Fruit fly (Drosophila melanogaster): ENCODE measurements around the gene SLIRP2.

Gene SLIRP2

DNA sequence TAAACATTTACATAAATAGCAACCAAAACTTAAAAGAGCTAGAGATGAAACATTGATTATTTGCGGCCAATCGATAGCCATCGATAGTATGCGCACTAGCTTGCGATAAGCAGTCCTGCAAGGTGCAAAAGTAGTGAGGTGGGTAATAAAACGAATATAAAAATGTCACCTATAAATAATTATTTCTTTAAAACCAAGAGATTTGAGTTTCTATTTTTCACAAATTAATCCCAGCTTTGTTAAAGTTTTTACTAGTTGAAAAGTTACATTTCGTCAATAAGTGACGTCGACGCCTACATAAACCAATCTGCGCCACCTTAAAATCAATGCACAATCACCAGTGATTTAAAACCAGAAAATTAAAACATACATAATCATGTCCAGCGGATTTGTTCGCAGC, at the start of gene SLIRP2, which contains the start of gene Mkk4:
Gene SLIRP2 (plus strand): TSS at position 344 of the 400 bp plus-strand sequence.
Gene Mkk4 (minus strand): TSS at position 56 of the 400 bp plus-strand sequence.
- TF ChIP-seq CG8301 (tag; optimal IDR thresholded peaks at IDR 0.05) (peak; percentile 99), CG17806 (tag; optimal IDR thresholded peaks at IDR 0.05) (peak; percentile 99), D1 (tag; optimal IDR thresholded peaks at IDR 0.05) (no peak), CG15710 (tag; optimal IDR thresholded peaks at IDR 0.05) (peak; percentile 99), Pif1B (GFP tag; optimal IDR thresholded peaks at IDR 0.05) (peak; percentile 99), CG9948 (tag; optimal IDR thresholded peaks at IDR 0.05) (peak; percentile 98), CG4496 (GFP tag; IDR thresholded peaks at IDR 0.05) (peak; percentile 99), EcR (GFP tag; optimal IDR thresholded peaks at IDR 0.05) (peak; percentile 50), CG14655 (GFP tag; optimal IDR thresholded peaks at IDR 0.05) (peak; percentile 99), CG12605 (GFP tag; IDR thresholded peaks at IDR 0.05) (peak; percentile 98), CG13204 (GFP tag; optimal IDR thresholded peaks at IDR 0.05) (no peak), gl (tag; optimal IDR thresholded peaks at IDR 0.05) (peak; percentile 93), Pif1A (GFP tag; optimal IDR thresholded peaks at IDR 0.05) (peak; percentile 99), CG34367 (tag; optimal IDR thresholded peaks at IDR 0.05) (peak; percentile 99), CG8159 (tag; optimal IDR thresholded peaks at IDR 0.05) (peak; percentile 99), rn (GFP tag; IDR thresholded peaks at IDR 0.05) (peak; percentile 97), CG10348 (GFP tag; IDR thresholded peaks at IDR 0.05) (peak; percentile 93), Ets98B (GFP tag; IDR thresholded peaks at IDR 0.05) (peak; percentile 99), Snoo (tag; optimal IDR thresholded peaks at IDR 0.05) (peak; percentile 97), CG32121 (GFP tag; IDR thresholded peaks at IDR 0.05) (peak; percentile 98), fd96Ca (GFP tag; IDR thresholded peaks at IDR 0.05) (peak; percentile 99)

- TF ChIP-seq CG32121 (GFP tag; IDR thresholded peaks at IDR 0.05), result no peak
- TF ChIP-seq gl (tag; optimal IDR thresholded peaks at IDR 0.05), result no peak
- no peak for TF ChIP-seq CG13204 (GFP tag; optimal IDR thresholded peaks at IDR 0.05)
- TF ChIP-seq CG34367 (tag; optimal IDR thresholded peaks at IDR 0.05), result no peak
- no peak for TF ChIP-seq rn (GFP tag; IDR thresholded peaks at IDR 0.05)
- TF ChIP-seq CG9948 (tag; optimal IDR thresholded peaks at IDR 0.05), result no peak
- no peak for TF ChIP-seq Snoo (tag; optimal IDR thresholded peaks at IDR 0.05)
- no peak for TF ChIP-seq CG17806 (tag; optimal IDR thresholded peaks at IDR 0.05)
- no peak for TF ChIP-seq CG8159 (tag; optimal IDR thresholded peaks at IDR 0.05)
- TF ChIP-seq Pif1A (GFP tag; optimal IDR thresholded peaks at IDR 0.05), result no peak
- TF ChIP-seq CG10348 (GFP tag; IDR thresholded peaks at IDR 0.05), result no peak
- TF ChIP-seq CG4496 (GFP tag; IDR thresholded peaks at IDR 0.05), result no peak
- no peak for TF ChIP-seq CG14655 (GFP tag; optimal IDR thresholded peaks at IDR 0.05)
- no peak for TF ChIP-seq fd96Ca (GFP tag; IDR thresholded peaks at IDR 0.05)
- no peak for TF ChIP-seq Pif1B (GFP tag; optimal IDR thresholded peaks at IDR 0.05)
- TF ChIP-seq Ets98B (GFP tag; IDR thresholded peaks at IDR 0.05), result no peak
- no peak for TF ChIP-seq CG12605 (GFP tag; IDR thresholded peaks at IDR 0.05)
- no peak for TF ChIP-seq D1 (tag; optimal IDR thresholded peaks at IDR 0.05)
Measured at dm6 chr3R:8616149-8616548, 34.7 kb upstream of the SLIRP2 start.

dm6 chr3R:8619089-8619488, 31.8 kb upstream of the SLIRP2 start:
- TF ChIP-seq CG15710 (tag; optimal IDR thresholded peaks at IDR 0.05) (no peak), EcR (GFP tag; optimal IDR thresholded peaks at IDR 0.05) (no peak), CG14655 (GFP tag; optimal IDR thresholded peaks at IDR 0.05) (no peak), CG10348 (GFP tag; IDR thresholded peaks at IDR 0.05) (no peak), CG8159 (tag; optimal IDR thresholded peaks at IDR 0.05) (no peak), fd96Ca (GFP tag; IDR thresholded peaks at IDR 0.05) (no peak), CG12605 (GFP tag; IDR thresholded peaks at IDR 0.05) (no peak), gl (tag; optimal IDR thresholded peaks at IDR 0.05) (no peak), Pif1B (GFP tag; optimal IDR thresholded peaks at IDR 0.05) (no peak), CG8301 (tag; optimal IDR thresholded peaks at IDR 0.05) (no peak), CG17806 (tag; optimal IDR thresholded peaks at IDR 0.05) (no peak), CG34367 (tag; optimal IDR thresholded peaks at IDR 0.05) (no peak), CG32121 (GFP tag; IDR thresholded peaks at IDR 0.05) (no peak), Snoo (tag; optimal IDR thresholded peaks at IDR 0.05) (no peak), CG9948 (tag; optimal IDR thresholded peaks at IDR 0.05) (no peak)

DNA sequence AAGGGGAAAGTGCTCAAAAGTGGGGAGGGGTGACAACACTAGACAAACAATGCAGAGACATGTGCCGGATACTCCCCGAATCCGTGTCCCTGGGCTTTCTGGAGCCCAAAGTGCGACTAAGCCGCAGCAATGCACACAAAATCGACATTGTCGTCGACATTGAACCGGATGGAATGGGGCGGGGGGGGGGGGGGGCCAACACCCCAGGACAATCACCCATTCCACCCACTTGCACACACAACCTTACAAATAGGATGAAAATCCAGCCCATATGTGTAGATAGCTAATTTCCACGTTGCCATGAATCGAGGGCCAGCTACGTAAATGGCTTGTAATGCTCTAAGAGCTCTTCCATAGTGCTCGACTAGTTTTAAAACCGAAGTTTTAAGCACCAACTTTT, 30.1 kb upstream of the SLIRP2 start:
- TF ChIP-seq fd96Ca (GFP tag; IDR thresholded peaks at IDR 0.05) (no peak), D1 (tag; optimal IDR thresholded peaks at IDR 0.05) (no peak), CG13204 (GFP tag; optimal IDR thresholded peaks at IDR 0.05) (no peak), EcR (GFP tag; optimal IDR thresholded peaks at IDR 0.05) (no peak), Snoo (tag; optimal IDR thresholded peaks at IDR 0.05) (no peak), CG4496 (GFP tag; IDR thresholded peaks at IDR 0.05) (no peak), CG14655 (GFP tag; optimal IDR thresholded peaks at IDR 0.05) (no peak), CG8301 (tag; optimal IDR thresholded peaks at IDR 0.05) (no peak), CG12605 (GFP tag; IDR thresholded peaks at IDR 0.05) (no peak), Ets98B (GFP tag; IDR thresholded peaks at IDR 0.05) (no peak)

dm6 chr3R:8635778-8636177, 15.1 kb upstream of the SLIRP2 start, which contains the start of gene Or85e:
Gene Or85e, minus strand, starts transcription at chr3R:8635878.
- TF ChIP-seq Ets98B (GFP tag; IDR thresholded peaks at IDR 0.05), result no peak
- TF ChIP-seq CG13204 (GFP tag; optimal IDR thresholded peaks at IDR 0.05), result no peak
- no peak for TF ChIP-seq CG8159 (tag; optimal IDR thresholded peaks at IDR 0.05)
- TF ChIP-seq Pif1A (GFP tag; optimal IDR thresholded peaks at IDR 0.05), result no peak
- no peak for TF ChIP-seq Pif1B (GFP tag; optimal IDR thresholded peaks at IDR 0.05)
- no peak for TF ChIP-seq D1 (tag; optimal IDR thresholded peaks at IDR 0.05)
- no peak for TF ChIP-seq CG32121 (GFP tag; IDR thresholded peaks at IDR 0.05)
- TF ChIP-seq CG15710 (tag; optimal IDR thresholded peaks at IDR 0.05), result no peak
- TF ChIP-seq CG17806 (tag; optimal IDR thresholded peaks at IDR 0.05), result no peak
- TF ChIP-seq CG12605 (GFP tag; IDR thresholded peaks at IDR 0.05), result no peak
- no peak for TF ChIP-seq gl (tag; optimal IDR thresholded peaks at IDR 0.05)
- TF ChIP-seq CG8301 (tag; optimal IDR thresholded peaks at IDR 0.05), result no peak
- TF ChIP-seq CG4496 (GFP tag; IDR thresholded peaks at IDR 0.05), result no peak
- no peak for TF ChIP-seq CG9948 (tag; optimal IDR thresholded peaks at IDR 0.05)
- no peak for TF ChIP-seq Snoo (tag; optimal IDR thresholded peaks at IDR 0.05)

DNA sequence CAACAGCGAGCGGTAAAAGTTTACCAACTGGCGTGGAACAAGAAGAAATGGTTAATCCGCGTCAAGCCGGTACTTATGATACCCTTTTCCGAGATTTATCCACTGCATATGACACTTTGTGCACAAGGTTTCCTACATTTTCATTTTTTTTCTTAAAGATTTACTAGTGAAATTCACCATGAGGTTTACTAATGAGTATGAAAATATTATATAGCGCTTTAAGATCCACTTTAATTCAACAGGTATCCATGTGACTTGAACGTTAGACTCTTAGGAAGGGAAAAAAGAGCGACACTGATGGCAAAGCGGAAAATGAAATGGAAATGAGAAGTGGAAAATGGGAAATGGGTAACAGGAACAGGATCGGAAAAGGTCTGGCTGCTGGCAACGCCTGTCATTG, 12.3 kb upstream of the SLIRP2 start:
- TF ChIP-seq gl (tag; optimal IDR thresholded peaks at IDR 0.05) (no peak), Snoo (tag; optimal IDR thresholded peaks at IDR 0.05) (no peak), Pif1A (GFP tag; optimal IDR thresholded peaks at IDR 0.05) (no peak), CG4496 (GFP tag; IDR thresholded peaks at IDR 0.05) (no peak), rn (GFP tag; IDR thresholded peaks at IDR 0.05) (no peak), CG13204 (GFP tag; optimal IDR thresholded peaks at IDR 0.05) (no peak), fd96Ca (GFP tag; IDR thresholded peaks at IDR 0.05) (no peak), CG9948 (tag; optimal IDR thresholded peaks at IDR 0.05) (no peak), CG32121 (GFP tag; IDR thresholded peaks at IDR 0.05) (no peak)
